Fruit fly (Drosophila melanogaster): ENCODE measurements around the gene ed.

ed gene

DNA sequence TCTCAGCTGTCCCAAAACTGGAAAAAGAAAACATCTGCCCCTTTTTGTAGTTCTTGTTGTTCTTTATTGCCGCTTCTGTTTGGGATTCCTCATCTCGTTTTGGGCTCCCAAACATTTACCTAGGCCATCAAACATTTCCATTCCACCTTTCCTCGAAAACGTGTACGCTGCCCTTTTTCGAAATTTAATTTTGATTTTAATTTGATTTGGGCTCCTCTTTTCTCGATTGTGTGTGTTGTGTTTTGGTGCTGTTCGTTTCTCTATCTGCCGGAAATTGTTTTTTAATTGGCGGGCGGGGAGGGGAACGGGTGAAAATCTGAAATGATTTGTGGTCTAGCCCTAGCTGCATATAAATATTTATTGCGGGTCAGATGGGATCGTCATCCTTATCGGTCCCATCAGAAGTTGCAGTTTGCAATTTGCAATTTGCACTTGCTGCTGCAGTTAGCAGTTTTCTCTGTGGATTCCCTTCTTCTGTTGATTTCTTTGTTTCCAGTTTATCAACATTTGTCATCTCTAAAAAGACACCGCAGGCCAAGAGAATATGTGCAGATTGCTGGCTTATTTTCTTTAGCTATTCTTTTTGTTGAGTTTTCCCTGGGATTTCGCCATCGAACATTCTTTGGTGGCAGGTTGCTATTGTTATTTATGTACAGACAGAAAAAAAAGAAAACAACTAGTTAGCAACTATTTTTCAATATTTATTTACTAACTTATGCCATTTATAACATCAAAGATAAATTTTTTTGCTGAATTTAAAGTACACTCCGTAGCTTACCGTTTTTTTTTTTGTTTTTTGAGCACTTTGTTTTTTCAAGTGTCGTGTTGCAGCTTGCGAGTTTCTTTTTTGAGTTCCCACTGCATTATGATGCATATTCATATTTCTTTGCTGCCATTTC is 24.0 kb downstream of the ed start (continued):
- TF ChIP-seq sd (tag; optimal IDR thresholded peaks at IDR 0.05): no peak
- no peak for TF ChIP-seq CG1603 (tag; optimal IDR thresholded peaks at IDR 0.05)
- no peak for TF ChIP-seq lilli (GFP tag; optimal IDR thresholded peaks at IDR 0.05)
- TF ChIP-seq ATbp (GFP tag; optimal IDR thresholded peaks at IDR 0.05): peak; percentile 16
- no peak for TF ChIP-seq CG5180 (GFP tag; optimal IDR thresholded peaks at IDR 0.05)
- no peak for TF ChIP-seq CG34422 (GFP tag; IDR thresholded peaks at IDR 0.05)
- TF ChIP-seq jing (GFP tag; optimal IDR thresholded peaks at IDR 0.05): no peak
- TF ChIP-seq CG12299 (tag; optimal IDR thresholded peaks at IDR 0.05): no peak
- no peak for TF ChIP-seq NC2α (GFP tag; optimal IDR thresholded peaks at IDR 0.05)
- no peak for TF ChIP-seq D19A (tag; optimal IDR thresholded peaks at IDR 0.05)
- TF ChIP-seq Abd-B (GFP tag; optimal IDR thresholded peaks at IDR 0.05): no peak
- no peak for TF ChIP-seq dimm (GFP tag; IDR thresholded peaks at IDR 0.05)
- TF ChIP-seq pfk (GFP tag; optimal IDR thresholded peaks at IDR 0.05): no peak
- TF ChIP-seq hkb (optimal IDR thresholded peaks at IDR 0.05): no peak
- TF ChIP-seq hkb (GFP tag; IDR thresholded peaks at IDR 0.05): no peak
- no peak for TF ChIP-seq MESR4 (GFP tag; optimal IDR thresholded peaks at IDR 0.05)
- no peak for TF ChIP-seq CG6765 (GFP tag; optimal IDR thresholded peaks at IDR 0.05)
- no peak for TF ChIP-seq CG12104 (GFP tag; optimal IDR thresholded peaks at IDR 0.05)
- no peak for TF ChIP-seq stc (GFP tag; IDR thresholded peaks at IDR 0.05)
- no peak for TF ChIP-seq Hmx (GFP tag; optimal IDR thresholded peaks at IDR 0.05)
- TF ChIP-seq crc (GFP tag; optimal IDR thresholded peaks at IDR 0.05): no peak
- no peak for TF ChIP-seq kah (GFP tag; optimal IDR thresholded peaks at IDR 0.05)
- no peak for TF ChIP-seq al (GFP tag; IDR thresholded peaks at IDR 0.05)
- no peak for TF ChIP-seq CG4617 (GFP tag; optimal IDR thresholded peaks at IDR 0.05; ENCODE audit: borderline replicate concordance)
- TF ChIP-seq CG14050 (GFP tag; IDR thresholded peaks at IDR 0.05): no peak
- no peak for TF ChIP-seq CG4360 (GFP tag; IDR thresholded peaks at IDR 0.05)
- no peak for TF ChIP-seq H2.0 (GFP tag; IDR thresholded peaks at IDR 0.05)
- no peak for TF ChIP-seq Sox100B (GFP tag; optimal IDR thresholded peaks at IDR 0.05)
- no peak for TF ChIP-seq CG30431 (GFP tag; optimal IDR thresholded peaks at IDR 0.05)
- no peak for TF ChIP-seq CG1233 (GFP tag; optimal IDR thresholded peaks at IDR 0.05)
- no peak for TF ChIP-seq PHDP (tag; optimal IDR thresholded peaks at IDR 0.05)
- TF ChIP-seq tap (tag; optimal IDR thresholded peaks at IDR 0.05): no peak
- no peak for TF ChIP-seq Dll (GFP tag; IDR thresholded peaks at IDR 0.05; ENCODE audit: partially characterized antibody)
- TF ChIP-seq schlank (tag; optimal IDR thresholded peaks at IDR 0.05): no peak
- no peak for TF ChIP-seq CG8924 (tag; optimal IDR thresholded peaks at IDR 0.05)
- no peak for TF ChIP-seq ewg (GFP tag; optimal IDR thresholded peaks at IDR 0.05)
- peak; percentile 22 for TF ChIP-seq CG7839 (tag; optimal IDR thresholded peaks at IDR 0.05)
- no peak for TF ChIP-seq CG17385 (GFP tag; optimal IDR thresholded peaks at IDR 0.05)
- TF ChIP-seq CG10321 (GFP tag; IDR thresholded peaks at IDR 0.05): no peak
- TF ChIP-seq zen (tag; optimal IDR thresholded peaks at IDR 0.05): peak; percentile 44
- no peak for TF ChIP-seq HLH4C (GFP tag; IDR thresholded peaks at IDR 0.05; ENCODE audit: partially characterized antibody)
- TF ChIP-seq CG17829 (tag; optimal IDR thresholded peaks at IDR 0.05): peak; percentile 1
- peak; percentile 58; the same call in 1 of the 2 replicates for TF ChIP-seq CG10959 (GFP tag; IDR thresholded peaks at IDR 0.05)
- no peak for TF ChIP-seq pb (GFP tag; optimal IDR thresholded peaks at IDR 0.05)
- no peak for TF ChIP-seq zfh2 (GFP tag; optimal IDR thresholded peaks at IDR 0.05)
- TF ChIP-seq br (optimal IDR thresholded peaks at IDR 0.05): no peak
- TF ChIP-seq HmgZ (tag; optimal IDR thresholded peaks at IDR 0.05): no peak
- no peak for TF ChIP-seq CG2889 (GFP tag; IDR thresholded peaks at IDR 0.05)
- TF ChIP-seq CG3726 (GFP tag; IDR thresholded peaks at IDR 0.05): no peak
- no peak for TF ChIP-seq insv (GFP tag; optimal IDR thresholded peaks at IDR 0.05)
